Worm (Caenorhabditis elegans) whole organism, L3 larva: ENCODE measurements around the gene F07B7.7.
"Not testable (repeated sequence)": the region's sequence is repeated elsewhere in the genome, so short reads cannot be mapped to it uniquely, and the experiment has no call there.

Experiments used
- ama-1 ChIP-seq: fragments of 150-350 bp; optimal IDR thresholded peaks from 2 replicates; lab custom pipeline; 2018
- elt-2 ChIP-seq: sonication (generic microtip); optimal IDR thresholded peaks from 2 replicates; lab custom pipeline; 2016; ENCODE audit warnings: missing genetic modification reagents, mild to moderate bottlenecking, missing genetic modification characterization, missing compliant biosample characterization
- lin-15B ChIP-seq: fragments of 150-350 bp; optimal IDR thresholded peaks from 2 replicates; lab custom pipeline; 2014; ENCODE audit warnings: missing biosample characterization, missing genetic modification characterization
- lin-39 ChIP-seq: fragments of 150-350 bp; optimal IDR thresholded peaks from 2 replicates; lab custom pipeline; 2018; ENCODE audit warnings: missing biosample characterization, missing genetic modification reagents, missing genetic modification characterization
- mdl-1 ChIP-seq: fragments of 150-350 bp; optimal IDR thresholded peaks from 2 replicates; lab custom pipeline; 2014; ENCODE audit warnings: missing biosample characterization, missing genetic modification characterization
- nhr-12 ChIP-seq: fragments of 150-350 bp; optimal IDR thresholded peaks from 2 replicates; lab custom pipeline; 2014; ENCODE audit warnings: missing biosample characterization, missing genetic modification characterization
- nhr-76 ChIP-seq: fragments of 150-350 bp; sonication (generic microtip); optimal IDR thresholded peaks from 5 replicates; lab custom pipeline; 2014; ENCODE audit warnings: missing biosample characterization, missing genetic modification characterization
- pqm-1 ChIP-seq: fragments of 150-350 bp; optimal IDR thresholded peaks from 2 replicates; lab custom pipeline; 2017; ENCODE audit warnings: missing biosample characterization, missing genetic modification characterization, inconsistent platforms
- skn-1 ChIP-seq: fragments of 150-350 bp; optimal IDR thresholded peaks from 2 replicates; lab custom pipeline; 2014; ENCODE audit warnings: missing biosample characterization, missing genetic modification characterization
- unc-62 ChIP-seq: fragments of 150-350 bp; sonication (generic microtip); optimal IDR thresholded peaks from 4 replicates; lab custom pipeline; 2014; ENCODE audit warnings: missing biosample characterization, missing genetic modification reagents, missing genetic modification characterization
- zag-1 ChIP-seq: fragments of 150-350 bp; optimal IDR thresholded peaks from 2 replicates; lab custom pipeline; 2014; ENCODE audit warnings: missing biosample characterization, missing genetic modification characterization

DNA sequence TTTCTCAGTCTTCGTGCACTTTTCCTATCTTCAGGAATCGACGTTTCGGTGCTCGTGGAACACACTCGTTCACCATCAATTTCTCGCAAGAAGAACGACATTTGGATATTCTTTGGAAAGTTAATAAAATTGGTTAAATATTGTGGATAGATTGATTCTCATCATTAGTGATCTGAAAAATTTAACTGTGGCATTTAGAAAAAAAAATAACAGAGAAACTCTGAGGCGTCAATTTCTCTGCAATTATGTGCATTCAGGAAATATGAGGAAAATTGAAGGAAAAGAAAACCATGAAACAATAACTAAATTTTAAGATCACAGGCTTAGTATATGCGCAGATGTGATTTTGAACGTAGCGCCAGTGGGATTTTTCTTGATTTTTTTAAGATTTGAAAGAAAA lies 26.5 kb downstream of the F07B7.7 start, which contains the start of gene F07B7.12:
- not testable (repeated sequence) for TF ChIP-seq skn-1 (tag; lab: Kevin White, UChicago); ama-1; elt-2; unc-62; pqm-1 (tag; lab: Kevin White, UChicago); zag-1 (tag; lab: Kevin White, UChicago); nhr-12; lin-39 (tag; lab: Kevin White, UChicago); mdl-1; nhr-76; lin-15B
